Fruit fly (Drosophila melanogaster) whole organism, embryonic: ENCODE results near the gene Shc.
A peak's percentile ranks its signal among the peaks of the same experiment; 100 is the strongest.

Experiments
- Adf1 ChIP-seq: fragments of 200-800 bp; sonication (Bioruptor generic); IDR thresholded peaks from 2 replicates; pipeline ENCODE4 v1.3.6; 2022; ENCODE audit warnings: missing biosample characterization, missing genetic modification characterization
- Atf3 ChIP-seq: fragments of 200-800 bp; sonication (Bioruptor generic); optimal IDR thresholded peaks from 3 replicates; lab custom pipeline; 2016; ENCODE audit warnings: missing biosample characterization, missing genetic modification characterization
- CG1024 ChIP-seq: fragments of 200-800 bp; sonication (Bioruptor generic); IDR thresholded peaks from 2 replicates; pipeline ENCODE4 v1.3.6; 2022; ENCODE audit warnings: missing biosample characterization, missing genetic modification characterization
- CG10321 ChIP-seq: fragments of 200-800 bp; sonication (Bioruptor generic); IDR thresholded peaks from 2 replicates; pipeline ENCODE4 v1.3.6; 2022; ENCODE audit warnings: missing biosample characterization, missing genetic modification characterization
- CG10366 ChIP-seq: fragments of 200-800 bp; sonication (Bioruptor generic); IDR thresholded peaks from 2 replicates; pipeline ENCODE4 v1.3.6; 2022; ENCODE audit warnings: missing biosample characterization, missing genetic modification characterization
- CG10543 ChIP-seq: fragments of 200-800 bp; sonication (Bioruptor generic); optimal IDR thresholded peaks from 3 replicates; lab custom pipeline; 2017; ENCODE audit warnings: missing biosample characterization, mild to moderate bottlenecking, missing genetic modification characterization, moderate library complexity
- CG12219 ChIP-seq: fragments of 200-800 bp; sonication (Bioruptor generic); optimal IDR thresholded peaks from 3 replicates; lab custom pipeline; 2018; ENCODE audit warnings: missing biosample characterization, mild to moderate bottlenecking, missing genetic modification characterization
- CG12299 ChIP-seq: fragments of 200-800 bp; sonication (Bioruptor generic); optimal IDR thresholded peaks from 2 replicates; lab custom pipeline; 2018; ENCODE audit warnings: missing biosample characterization, mild to moderate bottlenecking, missing genetic modification characterization
- CG15269 ChIP-seq: fragments of 200-800 bp; sonication (Bioruptor generic); optimal IDR thresholded peaks from 2 replicates; lab custom pipeline; 2018; ENCODE audit warnings: missing biosample characterization, mild to moderate bottlenecking, missing genetic modification characterization, moderate library complexity
- CG16863 ChIP-seq: fragments of 200-800 bp; sonication (Bioruptor generic); optimal IDR thresholded peaks from 3 replicates; lab custom pipeline; 2016; ENCODE audit warnings: missing biosample characterization, missing genetic modification characterization
- CG1832 ChIP-seq: fragments of 200-800 bp; sonication (Bioruptor generic); optimal IDR thresholded peaks from 2 replicates; lab custom pipeline; 2017; ENCODE audit warnings: missing biosample characterization, mild to moderate bottlenecking, missing genetic modification characterization, inconsistent platforms
- CG2889 ChIP-seq: fragments of 200-800 bp; sonication (Bioruptor generic); IDR thresholded peaks from 3 replicates; pipeline ENCODE4 v1.3.6; 2022; ENCODE audit warnings: missing biosample characterization, missing genetic modification characterization
- CG31224 ChIP-seq: fragments of 200-800 bp; sonication (Bioruptor generic); IDR thresholded peaks from 2 replicates; pipeline ENCODE4 v1.3.6; 2022; ENCODE audit warnings: missing biosample characterization, missing genetic modification characterization
- CG34376 ChIP-seq: fragments of 200-800 bp; sonication (Bioruptor generic); optimal IDR thresholded peaks from 2 replicates; lab custom pipeline; 2018; ENCODE audit warnings: missing biosample characterization, mild to moderate bottlenecking, missing genetic modification characterization
- CG3838 ChIP-seq: fragments of 200-800 bp; sonication (Bioruptor generic); optimal IDR thresholded peaks from 3 replicates; lab custom pipeline; 2016; ENCODE audit warnings: missing biosample characterization, missing genetic modification characterization
- CG5245 ChIP-seq: fragments of 200-800 bp; sonication (Bioruptor generic); optimal IDR thresholded peaks from 3 replicates; lab custom pipeline; 2016; ENCODE audit warnings: missing biosample characterization, missing genetic modification characterization
- CG5953 ChIP-seq: fragments of 200-800 bp; sonication (Bioruptor generic); IDR thresholded peaks from 2 replicates; pipeline ENCODE4 v1.3.6; 2022; ENCODE audit warnings: missing biosample characterization, missing genetic modification characterization
- CG7357 ChIP-seq: fragments of 200-800 bp; sonication (Bioruptor generic); IDR thresholded peaks from 3 replicates; pipeline ENCODE4 v1.3.6; 2022; ENCODE audit warnings: missing biosample characterization, missing genetic modification characterization
- CG8290 ChIP-seq, 3 experiments: fragments of 200-800 bp; sonication (Bioruptor generic); optimal IDR thresholded peaks; 2 replicates each; lab custom pipeline; 2016 to 2019; ENCODE audit warnings: missing biosample characterization in 3 of 3, missing genetic modification characterization in 3 of 3, mild to moderate bottlenecking in 2 of 3, moderate library complexity in 1 of 3
- CG9215 ChIP-seq: fragments of 200-800 bp; sonication (Bioruptor generic); IDR thresholded peaks from 2 replicates; pipeline ENCODE4 v1.3.6; 2022; ENCODE audit warnings: missing biosample characterization, missing genetic modification characterization
- CrebB ChIP-seq: fragments of 200-800 bp; sonication (Bioruptor generic); optimal IDR thresholded peaks from 3 replicates; lab custom pipeline; 2018; ENCODE audit warnings: missing biosample characterization, mild to moderate bottlenecking, missing genetic modification characterization
- Dfd ChIP-seq, 2 experiments: fragments of >200 bp; optimal IDR thresholded peaks; 2 replicates each; lab custom pipeline; 2017; ENCODE audit warnings: missing biosample characterization in 2 of 2, missing genetic modification characterization in 2 of 2
- Fer3 ChIP-seq: fragments of 200-800 bp; sonication (Bioruptor generic); optimal IDR thresholded peaks from 2 replicates; lab custom pipeline; 2018; ENCODE audit warnings: missing biosample characterization, mild to moderate bottlenecking, missing genetic modification characterization, moderate library complexity
- Hr51 ChIP-seq, 2 experiments: fragments of 200-800 bp; sonication (Bioruptor generic); optimal IDR thresholded peaks; 2 replicates in 1 of 2; 3 replicates in 1 of 2; lab custom pipeline; 2016 to 2018; ENCODE audit warnings: missing biosample characterization in 2 of 2, missing genetic modification characterization in 2 of 2, mild to moderate bottlenecking in 1 of 2, moderate library complexity in 1 of 2
- Jarid2 ChIP-seq: fragments of 200-800 bp; sonication (Bioruptor generic); optimal IDR thresholded peaks from 3 replicates; lab custom pipeline; 2017; ENCODE audit warnings: mild to moderate bottlenecking, missing biosample characterization, missing genetic modification reagents, missing genetic modification characterization
- MTF-1 ChIP-seq: fragments of 200-800 bp; sonication (Bioruptor generic); optimal IDR thresholded peaks from 2 replicates; lab custom pipeline; 2018; ENCODE audit warnings: missing biosample characterization, mild to moderate bottlenecking, missing genetic modification characterization, borderline replicate concordance
- NC2α ChIP-seq: fragments of 200-800 bp; sonication (Bioruptor generic); optimal IDR thresholded peaks from 2 replicates; lab custom pipeline; 2016; ENCODE audit warnings: missing biosample characterization, missing genetic modification characterization
- Oli ChIP-seq: fragments of 200-800 bp; sonication (Bioruptor generic); optimal IDR thresholded peaks from 2 replicates; lab custom pipeline; 2018; ENCODE audit warnings: missing biosample characterization, mild to moderate bottlenecking, missing genetic modification characterization, moderate library complexity
- Opbp ChIP-seq: fragments of 200-800 bp; sonication (Bioruptor generic); IDR thresholded peaks from 3 replicates; pipeline ENCODE4 v1.3.6; 2022; ENCODE audit warnings: missing biosample characterization, missing genetic modification characterization; ENCODE audit not compliant: partially characterized antibody
- Scr ChIP-seq: fragments of 200-800 bp; sonication (Bioruptor generic); IDR thresholded peaks from 2 replicates; pipeline ENCODE4 v1.3.6; 2022; ENCODE audit warnings: missing biosample characterization, missing genetic modification characterization; ENCODE audit not compliant: partially characterized antibody
- Vsx1 ChIP-seq: fragments of 200-800 bp; sonication (Bioruptor generic); optimal IDR thresholded peaks from 2 replicates; lab custom pipeline; 2017; ENCODE audit warnings: missing biosample characterization, mild to moderate bottlenecking, missing genetic modification characterization, missing genetic modification reagents
- ab ChIP-seq: fragments of 200-800 bp; sonication (Bioruptor generic); optimal IDR thresholded peaks from 2 replicates; lab custom pipeline; 2016; ENCODE audit warnings: missing biosample characterization, missing genetic modification characterization
- ac ChIP-seq: fragments of 200-800 bp; sonication (Bioruptor generic); optimal IDR thresholded peaks from 3 replicates; lab custom pipeline; 2017; ENCODE audit warnings: missing biosample characterization, mild to moderate bottlenecking, missing genetic modification characterization
- ase ChIP-seq: fragments of 200-800 bp; sonication (Bioruptor generic); IDR thresholded peaks from 3 replicates; pipeline ENCODE4 v1.3.6; 2022; ENCODE audit warnings: missing biosample characterization, missing genetic modification characterization
- cad ChIP-seq: fragments of >200 bp; optimal IDR thresholded peaks from 2 replicates; lab custom pipeline; 2017; ENCODE audit warnings: missing biosample characterization, missing genetic modification characterization
- chinmo ChIP-seq: fragments of 200-800 bp; sonication (Bioruptor generic); IDR thresholded peaks from 4 replicates; pipeline ENCODE4 v1.3.6; 2022; ENCODE audit warnings: missing biosample characterization, missing genetic modification characterization; ENCODE audit not compliant: partially characterized antibody
- crol ChIP-seq: fragments of 200-800 bp; sonication (Bioruptor generic); IDR thresholded peaks from 2 replicates; pipeline ENCODE4 v1.3.6; 2022; ENCODE audit warnings: missing biosample characterization, missing genetic modification characterization
- da ChIP-seq: fragments of 200-800 bp; sonication (Bioruptor generic); optimal IDR thresholded peaks from 2 replicates; lab custom pipeline; 2016; ENCODE audit warnings: missing biosample characterization, missing genetic modification characterization
- exex ChIP-seq: fragments of 200-800 bp; sonication (Bioruptor generic); optimal IDR thresholded peaks from 4 replicates; lab custom pipeline; 2018; ENCODE audit warnings: missing biosample characterization, mild to moderate bottlenecking, missing genetic modification characterization, moderate library complexity
- ftz-f1 ChIP-seq: fragments of 200-800 bp; sonication (Bioruptor generic); optimal IDR thresholded peaks from 2 replicates; lab custom pipeline; 2016; ENCODE audit warnings: missing biosample characterization, missing genetic modification characterization
- grau ChIP-seq: fragments of 200-800 bp; optimal IDR thresholded peaks from 3 replicates; lab custom pipeline; 2019; ENCODE audit warnings: missing biosample characterization, mild to moderate bottlenecking, missing genetic modification characterization, moderate library complexity
- gsb ChIP-seq: fragments of 200-800 bp; sonication (Bioruptor generic); IDR thresholded peaks from 2 replicates; pipeline ENCODE4 v1.3.6; 2022; ENCODE audit warnings: missing biosample characterization, missing genetic modification characterization
- gt ChIP-seq: fragments of 200-800 bp; sonication (Bioruptor generic); IDR thresholded peaks from 2 replicates; pipeline ENCODE4 v1.3.6; 2022; ENCODE audit warnings: missing biosample characterization, missing genetic modification characterization
- jigr1 ChIP-seq: fragments of 200-800 bp; sonication (Bioruptor generic); IDR thresholded peaks from 3 replicates; pipeline ENCODE4 v1.3.6; 2022; ENCODE audit warnings: missing biosample characterization, missing genetic modification characterization
- pnt ChIP-seq: fragments of 200-800 bp; sonication (Bioruptor generic); optimal IDR thresholded peaks from 3 replicates; lab custom pipeline; 2016; ENCODE audit warnings: missing biosample characterization, missing genetic modification characterization
- shn ChIP-seq: fragments of 200-800 bp; sonication (Bioruptor generic); optimal IDR thresholded peaks from 3 replicates; lab custom pipeline; 2016; ENCODE audit warnings: missing biosample characterization, missing genetic modification characterization
- tap ChIP-seq: fragments of 200-800 bp; optimal IDR thresholded peaks from 3 replicates; lab custom pipeline; 2019; ENCODE audit warnings: missing biosample characterization, mild to moderate bottlenecking, missing genetic modification characterization, moderate library complexity
- vnd ChIP-seq: fragments of 200-800 bp; sonication (Bioruptor generic); IDR thresholded peaks from 3 replicates; pipeline ENCODE4 v1.3.6; 2022; ENCODE audit warnings: missing biosample characterization, missing genetic modification characterization; ENCODE audit not compliant: partially characterized antibody
- wor ChIP-seq: fragments of 200-800 bp; sonication (Bioruptor generic); IDR thresholded peaks from 2 replicates; pipeline ENCODE4 v1.3.6; 2022; ENCODE audit warnings: missing biosample characterization, missing genetic modification characterization
- yki ChIP-seq: fragments of >200 bp; optimal IDR thresholded peaks from 3 replicates; lab custom pipeline; 2018

Shc gene

DNA sequence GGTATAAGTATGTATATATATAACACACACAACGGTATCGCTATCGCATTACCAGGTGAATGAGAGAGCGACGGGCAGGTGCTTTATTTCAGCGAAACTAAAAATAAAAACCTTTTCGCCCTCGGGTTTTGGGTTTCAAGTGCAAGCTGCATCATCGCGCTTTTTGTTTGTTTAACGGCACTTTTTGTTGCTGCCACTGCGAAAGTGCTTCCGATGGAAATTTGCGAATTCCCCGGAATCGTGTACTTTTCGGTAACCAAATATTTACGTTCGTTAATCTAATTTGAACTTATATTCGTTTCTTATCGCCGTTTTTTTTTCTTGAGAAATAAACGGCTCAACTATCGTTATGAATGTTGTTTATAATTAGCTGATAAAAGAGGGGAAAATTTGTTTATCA lies 30.8 kb upstream of the Shc start:
- TF ChIP-seq CG1024 (GFP tag; lab: Robert Waterston, UW) = no peak
- no peak for TF ChIP-seq ase (GFP tag; lab: Robert Waterston, UW)
- no peak for TF ChIP-seq ftz-f1
- no peak for TF ChIP-seq gsb (GFP tag; lab: Robert Waterston, UW)
- no peak for TF ChIP-seq Atf3 (GFP tag; lab: Kevin White, UChicago)
- TF ChIP-seq CG34376 (GFP tag; lab: Kevin White, UChicago) = peak; percentile 18
- TF ChIP-seq Jarid2 = no peak
- TF ChIP-seq CG3838 (GFP tag; lab: Kevin White, UChicago) = no peak
- peak; percentile 38 for TF ChIP-seq Vsx1
- TF ChIP-seq ac (GFP tag; lab: Kevin White, UChicago) = no peak
- no peak for TF ChIP-seq CG16863
- TF ChIP-seq grau (tag; lab: Kevin White, UChicago) = no peak
- TF ChIP-seq CG12299 (tag; lab: Kevin White, UChicago) = no peak
- no peak for TF ChIP-seq CG9215 (GFP tag; lab: Robert Waterston, UW)
- no peak for TF ChIP-seq Hr51 (GFP tag; optimal IDR thresholded peaks at IDR 0.05; lab: Kevin White, UChicago)
- TF ChIP-seq MTF-1 (GFP tag; lab: Kevin White, UChicago) = no peak
- no peak for TF ChIP-seq ab (GFP tag; lab: Kevin White, UChicago)
- no peak for TF ChIP-seq CG10366 (GFP tag; lab: Robert Waterston, UW)
- TF ChIP-seq jigr1 (GFP tag; lab: Robert Waterston, UW) = no peak
- peak; percentile 82 for TF ChIP-seq exex
- no peak for TF ChIP-seq Scr (GFP tag; lab: Robert Waterston, UW)
- TF ChIP-seq Adf1 = no peak
- TF ChIP-seq cad (GFP tag; lab: Kevin White, UChicago) = no peak

DNA sequence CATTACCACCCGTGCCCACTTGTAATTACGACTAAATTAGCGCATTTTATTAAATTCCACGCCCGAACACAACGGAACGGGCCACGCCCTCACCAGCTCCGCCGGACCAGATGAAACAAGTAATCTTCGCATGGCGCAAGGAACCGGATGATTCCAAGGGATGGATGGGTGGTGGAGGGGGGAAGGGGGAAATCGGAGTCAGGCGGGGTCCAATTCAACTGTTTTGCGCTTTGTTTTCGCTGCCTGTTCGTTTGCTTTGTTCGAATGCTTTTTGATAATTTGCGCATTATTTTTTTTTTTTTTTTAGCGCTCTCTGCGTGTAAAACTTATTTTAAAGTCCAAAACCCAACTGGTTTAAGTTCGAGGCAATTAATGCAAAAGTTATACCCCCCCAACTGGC lies 30.1 kb upstream of the Shc start:
- peak; percentile 75; the same call in 1 of the 4 replicates for TF ChIP-seq chinmo
- no peak for TF ChIP-seq CG8290 (GFP tag; optimal IDR thresholded peaks at IDR 0.05; lab: Kevin White, UChicago)
- peak in 1 of 2 experiments; percentile 21 for TF ChIP-seq CG8290 (tag; optimal IDR thresholded peaks at IDR 0.05; lab: Kevin White, UChicago)
- TF ChIP-seq vnd (GFP tag; lab: Robert Waterston, UW) = 0 out of 3 replicates have a peak, but pooled peaks have one; percentile 10
- TF ChIP-seq crol (GFP tag; lab: Robert Waterston, UW) = peak; percentile 67
- TF ChIP-seq CG7357 (GFP tag; lab: Robert Waterston, UW) = no peak

DNA sequence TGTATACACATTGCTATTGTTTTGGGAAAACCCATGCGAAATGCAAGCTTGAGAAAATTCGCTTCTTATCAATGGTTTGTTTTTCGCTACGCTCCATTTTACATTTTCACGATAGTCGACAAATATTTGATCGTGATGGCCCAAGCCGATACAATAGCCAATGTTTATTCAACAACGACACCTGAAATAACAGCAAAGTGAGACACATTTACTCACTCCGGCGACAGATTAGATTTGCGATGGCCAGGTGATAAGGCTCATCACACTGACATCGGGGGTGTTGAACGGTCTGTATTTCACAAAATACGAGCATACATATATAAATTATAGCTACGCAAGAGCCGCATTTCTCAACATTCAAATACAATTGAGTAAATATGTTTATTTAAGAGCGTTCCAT lies 29.7 kb upstream of the Shc start:
- no peak for TF ChIP-seq CG2889 (GFP tag; lab: Robert Waterston, UW)
- no peak for TF ChIP-seq CG5245
- no peak for TF ChIP-seq CG31224
- TF ChIP-seq yki (lab: Kevin White, UChicago) = no peak
- TF ChIP-seq Oli (tag; lab: Kevin White, UChicago) = no peak
- TF ChIP-seq Fer3 (tag; lab: Kevin White, UChicago) = peak; percentile 84
- TF ChIP-seq Opbp (GFP tag; lab: Robert Waterston, UW) = no peak
- peak; percentile 55 for TF ChIP-seq tap (tag; lab: Kevin White, UChicago)
- TF ChIP-seq Dfd (GFP tag; optimal IDR thresholded peaks at IDR 0.05; lab: Kevin White, UChicago) = no peak
- no peak for TF ChIP-seq CG10366 (GFP tag; lab: Robert Waterston, UW)
- peak; percentile 25 for TF ChIP-seq pnt
- TF ChIP-seq da (GFP tag; lab: Kevin White, UChicago) = no peak
- TF ChIP-seq CG10321 (GFP tag; lab: Robert Waterston, UW) = no peak
- peak; percentile 30 for TF ChIP-seq CG12219
- peak; percentile 1 for TF ChIP-seq CG15269 (tag; lab: Kevin White, UChicago)
- no peak for TF ChIP-seq wor (GFP tag; lab: Robert Waterston, UW)
- TF ChIP-seq NC2α (GFP tag; lab: Kevin White, UChicago) = no peak
- TF ChIP-seq CrebB (tag; lab: Kevin White, UChicago) = peak; percentile 76
- TF ChIP-seq CG1832 (GFP tag; lab: Kevin White, UChicago) = no peak
- TF ChIP-seq gt (GFP tag; lab: Robert Waterston, UW) = no peak
- no peak for TF ChIP-seq shn (GFP tag; lab: Kevin White, UChicago)
- TF ChIP-seq CG10543 (GFP tag; lab: Kevin White, UChicago) = peak; percentile 25
- TF ChIP-seq CG5953 (GFP tag; lab: Robert Waterston, UW) = 0 out of 2 replicates have a peak, but pooled peaks have one; percentile 38
